Fruit fly (Drosophila melanogaster) whole organism, adult: ENCODE measurements around the gene CG31778.

ENCODE experiments used
- CG11617 ChIP-seq: fragments of 200-800 bp; sonication (Bioruptor generic); optimal IDR thresholded peaks from 2 replicates; lab custom pipeline; 2017; ENCODE audit warnings: mild to moderate bottlenecking, missing biosample characterization, missing genetic modification reagents, missing genetic modification characterization
- CG33017 ChIP-seq: fragments of 200-800 bp; sonication (Bioruptor generic); optimal IDR thresholded peaks from 2 replicates; lab custom pipeline; 2018; ENCODE audit warnings: missing biosample characterization, mild to moderate bottlenecking, missing genetic modification characterization, moderate library complexity
- CG5204 ChIP-seq: fragments of 200-800 bp; sonication (Bioruptor generic); optimal IDR thresholded peaks from 2 replicates; lab custom pipeline; 2016; ENCODE audit warnings: missing biosample characterization, missing genetic modification characterization
- CG7045 ChIP-seq: fragments of 200-800 bp; sonication (Bioruptor generic); optimal IDR thresholded peaks from 2 replicates; lab custom pipeline; 2017; ENCODE audit warnings: missing biosample characterization, mild to moderate bottlenecking, missing genetic modification characterization
- Hr96 ChIP-seq: fragments of 200-800 bp; sonication (Bioruptor generic); optimal IDR thresholded peaks from 2 replicates; lab custom pipeline; 2016; ENCODE audit warnings: missing biosample characterization, missing genetic modification characterization
- Mnt ChIP-seq: fragments of 200-800 bp; sonication (Bioruptor generic); optimal IDR thresholded peaks from 2 replicates; lab custom pipeline; 2016; ENCODE audit warnings: missing biosample characterization, mild to moderate bottlenecking, missing genetic modification characterization
- tj ChIP-seq: fragments of 200-800 bp; sonication (Bioruptor generic); optimal IDR thresholded peaks from 3 replicates; lab custom pipeline; 2017; ENCODE audit warnings: missing biosample characterization, mild to moderate bottlenecking, missing genetic modification characterization, moderate library complexity
- toe ChIP-seq: fragments of 200-800 bp; sonication (Bioruptor generic); optimal IDR thresholded peaks from 2 replicates; lab custom pipeline; 2016; ENCODE audit warnings: missing biosample characterization, missing genetic modification characterization

dm6 chr2L:3694920-3695319 is 10.4 kb downstream of the CG31778 start, which contains the start of gene CG43165:
- TF ChIP-seq tj (no peak), CG33017 (tag; lab: Kevin White, UChicago) (no peak), Mnt (no peak), Hr96 (no peak), toe (GFP tag; lab: Kevin White, UChicago) (no peak), CG5204 (GFP tag; lab: Kevin White, UChicago) (no peak), CG11617 (GFP tag; lab: Kevin White, UChicago) (no peak), CG7045 (GFP tag; lab: Kevin White, UChicago) (no peak)
